Worm (Caenorhabditis elegans) whole organism, L3 larva: Measurements from ENCODE around the gene sre-30.
"Not testable (repeated sequence)": the region's sequence is repeated elsewhere in the genome, so short reads cannot be mapped to it uniquely, and the experiment has no call there.

ENCODE experiments used
- R02D3.7 ChIP-seq: fragments of 150-350 bp; optimal IDR thresholded peaks from 2 replicates; lab custom pipeline; 2014; ENCODE audit warnings: missing biosample characterization, missing genetic modification characterization
- ZK546.5 ChIP-seq: sonication (generic microtip); optimal IDR thresholded peaks from 2 replicates; lab custom pipeline; 2017; ENCODE audit warnings: missing biosample characterization, missing genetic modification characterization
- aly-2 ChIP-seq: fragments of 150-350 bp; optimal IDR thresholded peaks from 2 replicates; lab custom pipeline; 2014; ENCODE audit warnings: missing biosample characterization, missing genetic modification characterization
- ama-1 ChIP-seq: fragments of 150-350 bp; optimal IDR thresholded peaks from 2 replicates; lab custom pipeline; 2018
- ceh-28 ChIP-seq: fragments of 150-350 bp; optimal IDR thresholded peaks from 2 replicates; lab custom pipeline; 2014; ENCODE audit warnings: missing biosample characterization, missing genetic modification reagents, missing genetic modification characterization
- ceh-82 ChIP-seq: fragments of 150-350 bp; optimal IDR thresholded peaks from 2 replicates; lab custom pipeline; 2014; ENCODE audit warnings: missing biosample characterization, missing genetic modification characterization
- ceh-9 ChIP-seq: sonication (generic microtip); optimal IDR thresholded peaks from 2 replicates; lab custom pipeline; 2018; ENCODE audit warnings: missing biosample characterization, missing genetic modification characterization
- daf-12 ChIP-seq: fragments of 150-350 bp; optimal IDR thresholded peaks from 2 replicates; lab custom pipeline; 2014; ENCODE audit warnings: missing biosample characterization, missing genetic modification reagents, missing genetic modification characterization
- egl-27 ChIP-seq: sonication (generic microtip); optimal IDR thresholded peaks from 4 replicates; lab custom pipeline; 2017; ENCODE audit warnings: missing biosample characterization, missing genetic modification reagents, missing genetic modification characterization
- egl-5 ChIP-seq: fragments of 150-350 bp; optimal IDR thresholded peaks from 2 replicates; lab custom pipeline; 2017; ENCODE audit warnings: missing biosample characterization, missing genetic modification reagents, missing genetic modification characterization, inconsistent platforms
- elt-2 ChIP-seq: sonication (generic microtip); optimal IDR thresholded peaks from 2 replicates; lab custom pipeline; 2016; ENCODE audit warnings: missing genetic modification reagents, mild to moderate bottlenecking, missing genetic modification characterization, missing compliant biosample characterization
- elt-3 ChIP-seq, 3 experiments: fragments of 150-350 bp in 1 of 3; sonication (generic microtip) in 2 of 3; optimal IDR thresholded peaks; 2 replicates in 2 of 3; 4 replicates in 1 of 3; lab custom pipeline; 2014 to 2017; ENCODE audit warnings: missing biosample characterization in 3 of 3, missing genetic modification characterization in 3 of 3
- eor-1 ChIP-seq, 2 experiments: fragments of 150-350 bp; optimal IDR thresholded peaks; 2 replicates each; lab custom pipeline; 2014 to 2018; ENCODE audit warnings: missing biosample characterization in 2 of 2, missing genetic modification characterization in 2 of 2
- fkh-2 ChIP-seq: fragments of 150-350 bp; optimal IDR thresholded peaks from 2 replicates; lab custom pipeline; 2014; ENCODE audit warnings: missing biosample characterization, missing genetic modification reagents, missing genetic modification characterization
- fos-1 ChIP-seq: fragments of 150-350 bp; optimal IDR thresholded peaks from 2 replicates; lab custom pipeline; 2014; ENCODE audit warnings: missing biosample characterization, missing genetic modification characterization
- jun-1 ChIP-seq: fragments of 150-350 bp; optimal IDR thresholded peaks from 2 replicates; lab custom pipeline; 2014; ENCODE audit warnings: missing biosample characterization, missing genetic modification reagents, missing genetic modification characterization
- lin-15B ChIP-seq: fragments of 150-350 bp; optimal IDR thresholded peaks from 2 replicates; lab custom pipeline; 2014; ENCODE audit warnings: missing biosample characterization, missing genetic modification characterization
- lin-39 ChIP-seq: fragments of 150-350 bp; optimal IDR thresholded peaks from 2 replicates; lab custom pipeline; 2018; ENCODE audit warnings: missing biosample characterization, missing genetic modification reagents, missing genetic modification characterization
- lsy-12 ChIP-seq: sonication (generic microtip); optimal IDR thresholded peaks from 2 replicates; lab custom pipeline; 2016; ENCODE audit warnings: mild to moderate bottlenecking, missing genetic modification characterization, missing compliant biosample characterization
- mdl-1 ChIP-seq: fragments of 150-350 bp; optimal IDR thresholded peaks from 2 replicates; lab custom pipeline; 2014; ENCODE audit warnings: missing biosample characterization, missing genetic modification characterization
- nhr-11 ChIP-seq: fragments of 150-350 bp; optimal IDR thresholded peaks from 2 replicates; lab custom pipeline; 2014; ENCODE audit warnings: missing biosample characterization, missing genetic modification characterization
- nhr-12 ChIP-seq: fragments of 150-350 bp; optimal IDR thresholded peaks from 2 replicates; lab custom pipeline; 2014; ENCODE audit warnings: missing biosample characterization, missing genetic modification characterization
- nhr-237 ChIP-seq: fragments of 150-350 bp; optimal IDR thresholded peaks from 2 replicates; lab custom pipeline; 2014; ENCODE audit warnings: missing biosample characterization, missing genetic modification characterization
- nhr-25 ChIP-seq: sonication (generic microtip); optimal IDR thresholded peaks from 2 replicates; lab custom pipeline; 2017; ENCODE audit warnings: missing biosample characterization, missing genetic modification characterization
- nhr-28 ChIP-seq: fragments of 150-350 bp; optimal IDR thresholded peaks from 2 replicates; lab custom pipeline; 2014; ENCODE audit warnings: missing biosample characterization, missing genetic modification characterization
- nhr-43 ChIP-seq: sonication (generic microtip); optimal IDR thresholded peaks from 2 replicates; lab custom pipeline; 2016; ENCODE audit warnings: mild to moderate bottlenecking, missing genetic modification characterization, missing compliant biosample characterization; ENCODE audit not compliant: poor library complexity, severe bottlenecking
- nhr-67 ChIP-seq: fragments of 150-350 bp; optimal IDR thresholded peaks from 2 replicates; lab custom pipeline; 2014; ENCODE audit warnings: missing biosample characterization, missing genetic modification characterization
- nhr-76 ChIP-seq: fragments of 150-350 bp; sonication (generic microtip); optimal IDR thresholded peaks from 5 replicates; lab custom pipeline; 2014; ENCODE audit warnings: missing biosample characterization, missing genetic modification characterization
- nhr-77 ChIP-seq: fragments of 150-350 bp; optimal IDR thresholded peaks from 2 replicates; lab custom pipeline; 2014; ENCODE audit warnings: missing biosample characterization, missing genetic modification characterization
- pha-4 ChIP-seq: fragments of 150-350 bp; optimal IDR thresholded peaks from 2 replicates; lab custom pipeline; 2014; ENCODE audit warnings: missing biosample characterization, missing genetic modification reagents, missing genetic modification characterization
- sea-2 ChIP-seq: fragments of 150-350 bp; sonication (generic microtip); optimal IDR thresholded peaks from 4 replicates; lab custom pipeline; 2014; ENCODE audit warnings: missing biosample characterization, missing genetic modification reagents, missing genetic modification characterization
- skn-1 ChIP-seq: fragments of 150-350 bp; optimal IDR thresholded peaks from 2 replicates; lab custom pipeline; 2014; ENCODE audit warnings: missing biosample characterization, missing genetic modification characterization
- snpc-4 ChIP-seq: fragments of 150-350 bp; optimal IDR thresholded peaks from 2 replicates; lab custom pipeline; 2014; ENCODE audit warnings: missing biosample characterization, missing genetic modification characterization
- tbx-2 ChIP-seq: sonication (generic microtip); optimal IDR thresholded peaks from 2 replicates; lab custom pipeline; 2016; ENCODE audit warnings: mild to moderate bottlenecking, missing genetic modification characterization, missing compliant biosample characterization
- unc-39 ChIP-seq: sonication (generic microtip); optimal IDR thresholded peaks from 4 replicates; lab custom pipeline; 2017; ENCODE audit warnings: missing biosample characterization, missing genetic modification characterization
- unc-62 ChIP-seq: fragments of 150-350 bp; sonication (generic microtip); optimal IDR thresholded peaks from 4 replicates; lab custom pipeline; 2014; ENCODE audit warnings: missing biosample characterization, missing genetic modification reagents, missing genetic modification characterization
- zag-1 ChIP-seq: fragments of 150-350 bp; optimal IDR thresholded peaks from 2 replicates; lab custom pipeline; 2014; ENCODE audit warnings: missing biosample characterization, missing genetic modification characterization
- ztf-11 ChIP-seq: fragments of 150-350 bp; optimal IDR thresholded peaks from 2 replicates; lab custom pipeline; 2014; ENCODE audit warnings: missing biosample characterization, missing genetic modification characterization

The sre-30 gene

ce11 chrII:12441164-12441563 is 34.9 kb upstream of the sre-30 start, which contains the start of gene Y57A10C.10:
TSS of gene Y57A10C.10 (minus strand) at chrII:12441264.
- not testable (repeated sequence) for TF ChIP-seq lin-15B (tag; lab: Kevin White, UChicago); R02D3.7; nhr-77

- TF ChIP-seq ceh-28 (tag; lab: Kevin White, UChicago) (no peak), lin-15B (tag; lab: Kevin White, UChicago) (no peak), eor-1 (tag; optimal IDR thresholded peaks at IDR 0.05; lab: Kevin White, UChicago) (no peak), jun-1 (tag; lab: Kevin White, UChicago) (no peak), nhr-12 (tag; lab: Kevin White, UChicago) (no peak), lsy-12 (tag; lab: Kevin White, UChicago) (no peak), nhr-77 (no peak), elt-3 (tag; optimal IDR thresholded peaks at IDR 0.05; lab: Kevin White, UChicago) (no peak), aly-2 (no peak), elt-2 (tag; lab: Kevin White, UChicago) (no peak), skn-1 (tag; lab: Kevin White, UChicago) (no peak), fkh-2 (no peak), daf-12 (no peak), nhr-28 (tag; lab: Kevin White, UChicago) (no peak), unc-62 (GFP tag; lab: Kevin White, UChicago) (no peak), ceh-9 (tag; lab: Kevin White, UChicago) (no peak)
Observed at ce11 chrII:12438441-12438840, 32.1 kb upstream of the sre-30 start, which contains the start of gene Y57A10C.9. TSS of gene Y57A10C.9 (minus strand) at chrII:12438541.

- TF ChIP-seq skn-1 (tag; lab: Kevin White, UChicago) = no peak
- no peak for TF ChIP-seq nhr-77
- no peak for TF ChIP-seq nhr-11 (tag; lab: Kevin White, UChicago)
- TF ChIP-seq aly-2 = no peak
- no peak for TF ChIP-seq unc-62 (GFP tag; lab: Kevin White, UChicago)
- no peak for TF ChIP-seq fos-1 (tag; lab: Kevin White, UChicago)
- no peak for TF ChIP-seq nhr-43 (tag; lab: Kevin White, UChicago)
- TF ChIP-seq nhr-237 (tag; lab: Kevin White, UChicago) = no peak
- no peak for TF ChIP-seq unc-39 (tag; lab: Kevin White, UChicago)
- no peak for TF ChIP-seq egl-27 (tag; lab: Kevin White, UChicago)
- no peak for TF ChIP-seq zag-1 (tag; lab: Kevin White, UChicago)
- TF ChIP-seq ama-1 (lab: Kevin White, UChicago) = no peak
- no peak for TF ChIP-seq jun-1 (tag; lab: Kevin White, UChicago)
- TF ChIP-seq, all 47 proteins: peak for 0
Observed at ce11 chrII:12436717-12437116, 30.4 kb upstream of the sre-30 start.

DNA sequence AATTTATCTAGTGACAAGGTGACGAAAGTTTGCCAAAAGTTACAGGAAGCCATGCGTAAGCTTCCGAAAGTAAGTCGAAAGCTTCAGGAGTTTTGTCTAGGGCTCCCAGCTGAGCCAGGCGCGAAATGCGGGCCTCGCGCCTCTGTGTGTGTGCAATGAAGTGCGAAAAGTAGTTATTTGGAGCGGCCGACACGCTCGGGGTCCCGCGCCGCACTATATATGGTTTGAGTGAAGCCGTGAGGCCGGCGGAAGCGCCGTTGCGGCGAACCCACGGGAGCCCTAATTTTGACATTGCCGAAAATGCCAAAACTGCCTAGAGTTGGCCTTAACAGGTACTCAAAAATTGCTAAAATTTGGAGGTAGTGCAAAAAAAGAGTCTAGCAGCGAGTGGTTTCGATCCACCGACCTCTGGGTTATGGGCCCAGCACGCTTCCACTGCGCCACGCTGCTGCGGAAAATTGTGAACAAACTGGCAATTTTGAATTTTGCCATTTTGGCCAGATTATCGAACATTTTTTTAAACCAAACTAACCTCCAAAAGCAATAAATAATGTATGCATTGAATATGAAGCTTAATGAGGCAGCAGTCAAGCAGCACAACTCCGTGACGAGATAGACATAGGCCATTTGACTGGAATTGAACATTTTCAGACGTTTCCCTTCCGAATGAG is 29.0 kb upstream of the sre-30 start:
- TF ChIP-seq fos-1 (tag; lab: Kevin White, UChicago) = no peak
- no peak for TF ChIP-seq lin-39
- TF ChIP-seq nhr-25 (tag; lab: Kevin White, UChicago) = no peak
- no peak for TF ChIP-seq snpc-4 (tag; lab: Kevin White, UChicago)
- TF ChIP-seq R02D3.7 = no peak
- TF ChIP-seq lsy-12 (tag; lab: Kevin White, UChicago) = no peak
- no peak for TF ChIP-seq mdl-1
- no peak for TF ChIP-seq ceh-82 (tag; lab: Kevin White, UChicago)
- TF ChIP-seq pha-4 (tag; lab: Kevin White, UChicago) = no peak
- no peak for TF ChIP-seq nhr-76 (tag; lab: Kevin White, UChicago)
- TF ChIP-seq ZK546.5 (tag; lab: Kevin White, UChicago) = no peak
- TF ChIP-seq ztf-11 (tag; lab: Kevin White, UChicago) = no peak
- TF ChIP-seq daf-12 = no peak
- TF ChIP-seq nhr-12 (tag; lab: Kevin White, UChicago) = no peak
- no peak for TF ChIP-seq unc-39 (tag; lab: Kevin White, UChicago)
- no peak for TF ChIP-seq nhr-11 (tag; lab: Kevin White, UChicago)

DNA sequence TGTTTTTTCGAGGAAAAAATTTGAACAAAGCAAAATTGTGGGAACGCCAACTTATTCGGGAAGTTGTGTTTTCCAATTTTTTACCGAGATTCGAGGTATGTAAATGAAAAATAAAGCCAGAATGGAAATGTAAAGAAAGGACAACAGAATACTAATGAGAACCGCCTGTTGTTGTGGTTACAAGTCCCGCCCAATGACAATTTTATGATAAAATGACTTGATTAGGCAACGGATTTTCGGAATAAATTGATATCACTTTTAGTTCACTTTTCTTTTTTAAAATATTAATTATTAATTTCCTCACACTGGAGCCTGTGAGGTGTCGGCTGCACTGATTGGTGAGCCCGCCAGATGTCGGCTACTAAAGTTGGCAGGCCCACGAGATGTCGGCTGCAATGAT is 26.1 kb upstream of the sre-30 start, which contains the start of gene dct-12:
Gene dct-12 (minus strand): TSS at position 101 of the 400 bp plus-strand sequence.
- no peak for TF ChIP-seq nhr-67 (tag; lab: Kevin White, UChicago)
- no peak for TF ChIP-seq mdl-1
- TF ChIP-seq lin-15B (tag; lab: Kevin White, UChicago) = no peak
- no peak for TF ChIP-seq egl-5 (tag; lab: Kevin White, UChicago)
- TF ChIP-seq skn-1 (tag; lab: Kevin White, UChicago) = no peak
- TF ChIP-seq ama-1 (lab: Kevin White, UChicago) = no peak
- no peak for TF ChIP-seq sea-2 (GFP tag; lab: Kevin White, UChicago)
- TF ChIP-seq pha-4 (tag; lab: Kevin White, UChicago) = no peak
- TF ChIP-seq ceh-82 (tag; lab: Kevin White, UChicago) = no peak
- TF ChIP-seq nhr-25 (tag; lab: Kevin White, UChicago) = no peak
- no peak for TF ChIP-seq tbx-2 (tag; lab: Kevin White, UChicago)
- no peak for TF ChIP-seq elt-3 (tag; optimal IDR thresholded peaks at IDR 0.05; lab: Kevin White, UChicago)
- no peak for TF ChIP-seq R02D3.7
- TF ChIP-seq, all 47 proteins: peak for 0
